Fruit fly (Drosophila melanogaster) whole organism: Measurements from ENCODE around the gene Tomosyn.

Source experiments
- CG8478 ChIP-seq: fragments of >200 bp; optimal IDR thresholded peaks from 2 replicates; lab custom pipeline; 2018; ENCODE audit warnings: inconsistent platforms
- Dll ChIP-seq: fragments of >200 bp; optimal IDR thresholded peaks from 2 replicates; lab custom pipeline; 2017
- EcR ChIP-seq, 2 experiments: fragments of >200 bp; optimal IDR thresholded peaks; 2 replicates each; lab custom pipeline; 2017; ENCODE audit warnings: missing biosample characterization in 2 of 2, missing genetic modification characterization in 2 of 2, missing genetic modification reagents in 2 of 2
- pan ChIP-seq: fragments of >200 bp; optimal IDR thresholded peaks from 2 replicates; lab custom pipeline; 2017
- psq ChIP-seq: fragments of >200 bp; optimal IDR thresholded peaks from 2 replicates; lab custom pipeline; 2017
- usp ChIP-seq: fragments of >200 bp; optimal IDR thresholded peaks from 2 replicates; lab custom pipeline; 2017; ENCODE audit warnings: missing biosample characterization, missing genetic modification characterization, mixed read lengths

Gene Tomosyn

DNA sequence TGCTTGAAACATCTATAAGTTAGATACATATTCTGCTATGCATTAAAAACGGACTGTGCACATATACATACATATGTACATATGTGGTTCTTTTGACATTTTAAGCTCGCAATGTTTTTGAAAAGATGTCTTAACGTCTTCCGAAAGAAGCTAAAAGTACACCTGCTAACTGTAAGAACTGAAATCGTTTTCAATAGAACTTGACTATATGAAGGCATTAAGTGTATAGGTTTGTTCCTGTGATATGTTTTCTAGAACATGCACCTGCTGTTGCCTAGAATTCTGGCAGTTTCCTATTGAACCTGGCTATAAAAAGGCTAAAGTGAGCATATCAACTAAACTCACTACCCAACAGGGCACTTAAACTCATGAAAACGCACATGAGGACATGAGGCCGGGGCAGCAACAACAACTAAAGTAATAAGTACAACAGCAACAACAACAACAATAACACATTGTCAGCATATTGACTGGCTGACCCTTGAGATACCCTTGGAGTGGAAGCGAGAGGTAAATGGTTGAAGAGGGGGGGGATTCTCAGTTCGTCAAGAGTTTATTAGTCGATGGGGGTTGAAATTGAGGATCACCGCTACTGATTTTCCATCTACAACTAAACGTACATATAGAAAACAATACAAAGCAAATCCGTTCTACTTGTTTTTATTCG lies 32.8 kb downstream of the Tomosyn start:
- no peak for TF ChIP-seq CG8478
- no peak for TF ChIP-seq pan
- no peak for TF ChIP-seq EcR (GFP tag; optimal IDR thresholded peaks at IDR 0.05; lab: Kevin White, UChicago)
- TF ChIP-seq usp (GFP tag; lab: Kevin White, UChicago): no peak
- no peak for TF ChIP-seq Dll (lab: Kevin White, UChicago)
- TF ChIP-seq psq (lab: Kevin White, UChicago): no peak

DNA sequence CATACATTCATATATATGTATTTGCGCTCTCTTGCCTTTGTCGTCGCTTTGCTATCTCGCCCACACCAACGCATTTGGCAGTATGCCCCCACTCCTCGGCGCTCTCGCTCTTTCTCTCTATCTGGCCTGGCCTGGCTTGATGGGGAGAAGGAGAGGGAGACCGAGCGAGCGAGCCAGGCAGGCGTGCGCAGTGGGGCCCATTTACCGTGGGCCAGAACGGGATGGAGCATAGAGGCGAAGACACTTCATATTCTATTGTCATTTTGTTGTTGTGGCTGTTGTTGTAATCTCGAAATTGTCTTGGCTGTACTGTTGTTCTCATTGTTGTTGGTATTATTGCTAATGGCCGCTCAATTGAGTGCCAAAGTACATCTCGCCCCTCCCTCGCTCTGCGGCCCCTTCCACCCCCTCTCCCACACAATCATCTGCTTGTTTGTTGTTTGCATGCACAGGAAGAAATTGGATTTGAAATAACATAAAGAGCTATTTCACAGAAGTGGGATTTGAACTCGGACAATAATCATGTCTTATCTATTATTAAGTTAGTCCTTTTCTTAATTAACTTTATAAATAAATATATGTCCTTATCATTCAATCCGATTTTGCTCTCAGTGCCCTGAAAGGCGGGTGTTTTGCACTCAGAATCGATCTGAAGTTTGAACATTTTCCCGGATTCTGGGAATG lies 33.8 kb downstream of the Tomosyn start:
- no peak for TF ChIP-seq pan
- no peak for TF ChIP-seq Dll (lab: Kevin White, UChicago)
- TF ChIP-seq psq (lab: Kevin White, UChicago): no peak
- TF ChIP-seq CG8478: peak; percentile 30
- no peak for TF ChIP-seq EcR (GFP tag; optimal IDR thresholded peaks at IDR 0.05; lab: Kevin White, UChicago)
- TF ChIP-seq usp (GFP tag; lab: Kevin White, UChicago): no peak

DNA sequence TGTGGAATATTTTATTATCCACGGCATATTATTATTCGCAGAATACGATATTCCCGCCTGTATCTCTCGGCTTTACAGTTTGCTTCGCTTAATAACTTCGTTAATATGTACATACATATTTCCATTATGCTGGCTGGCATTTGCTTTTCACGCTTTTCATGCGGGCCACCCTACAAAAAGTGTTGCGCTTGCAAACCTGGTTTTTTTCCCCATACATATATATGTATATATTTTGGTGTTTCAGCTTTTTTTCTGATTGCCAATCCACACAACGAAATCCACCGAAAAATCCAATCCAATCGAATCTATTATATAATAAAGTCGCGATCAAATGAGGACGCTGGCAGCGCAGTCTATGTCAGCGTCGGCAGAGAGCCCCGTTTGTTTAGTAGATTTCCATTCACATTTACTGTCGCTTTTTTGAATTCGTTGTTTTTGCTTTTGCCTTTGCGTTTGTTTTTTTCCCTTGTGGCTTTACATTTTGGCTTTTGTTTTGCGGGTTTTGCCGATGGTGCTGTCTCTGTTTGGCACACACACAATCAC lies 34.5 kb downstream of the Tomosyn start:
- TF ChIP-seq Dll (lab: Kevin White, UChicago) (no peak), pan (no peak), psq (lab: Kevin White, UChicago) (no peak), usp (GFP tag; lab: Kevin White, UChicago) (no peak), EcR (GFP tag; optimal IDR thresholded peaks at IDR 0.05; lab: Kevin White, UChicago) (no peak), CG8478 (no peak)

DNA sequence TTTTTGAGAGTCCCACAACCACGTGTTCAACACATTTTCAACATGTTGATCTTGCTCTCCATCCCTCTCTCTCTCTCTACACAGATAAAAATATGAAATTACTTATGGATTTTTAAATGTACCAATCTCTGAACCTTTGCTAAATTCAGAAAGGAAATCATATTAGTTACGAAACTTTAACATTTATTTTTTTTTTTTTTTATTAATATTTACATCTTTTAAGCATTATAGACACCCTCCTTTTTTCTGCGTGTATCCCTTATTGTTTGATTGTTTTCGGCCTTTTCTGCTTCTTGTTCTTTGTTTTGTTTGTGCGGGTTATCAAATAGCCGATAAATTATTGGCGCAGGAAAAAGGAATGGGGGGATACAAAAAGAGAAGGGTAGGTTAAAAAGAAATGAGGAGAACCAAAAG lies 35.1 kb downstream of the Tomosyn start:
- TF ChIP-seq EcR (GFP tag; optimal IDR thresholded peaks at IDR 0.05; lab: Kevin White, UChicago) (no peak), psq (lab: Kevin White, UChicago) (no peak), pan (no peak), Dll (lab: Kevin White, UChicago) (no peak), usp (GFP tag; lab: Kevin White, UChicago) (no peak), CG8478 (no peak)

DNA sequence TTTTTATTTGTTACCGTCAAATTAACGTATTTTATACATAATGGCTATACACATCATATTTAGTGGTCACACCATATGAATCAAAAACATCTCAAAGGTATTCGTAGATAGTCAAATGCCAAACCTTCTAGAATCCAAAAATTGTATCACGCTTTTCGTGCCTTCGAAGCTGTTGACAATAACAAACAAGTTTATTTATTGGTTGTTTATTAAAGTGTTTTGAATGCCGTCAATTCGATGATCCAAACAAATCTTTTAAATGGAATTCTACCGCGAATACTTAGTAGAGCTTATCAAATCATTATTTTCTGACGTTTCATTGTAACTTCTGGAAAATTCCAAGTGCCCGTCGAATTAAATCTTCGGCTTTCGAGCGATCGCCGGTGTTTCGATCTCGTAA lies 35.6 kb downstream of the Tomosyn start:
- TF ChIP-seq pan (no peak), psq (lab: Kevin White, UChicago) (no peak), usp (GFP tag; lab: Kevin White, UChicago) (no peak), EcR (GFP tag; optimal IDR thresholded peaks at IDR 0.05; lab: Kevin White, UChicago) (no peak), Dll (lab: Kevin White, UChicago) (no peak), CG8478 (no peak)

DNA sequence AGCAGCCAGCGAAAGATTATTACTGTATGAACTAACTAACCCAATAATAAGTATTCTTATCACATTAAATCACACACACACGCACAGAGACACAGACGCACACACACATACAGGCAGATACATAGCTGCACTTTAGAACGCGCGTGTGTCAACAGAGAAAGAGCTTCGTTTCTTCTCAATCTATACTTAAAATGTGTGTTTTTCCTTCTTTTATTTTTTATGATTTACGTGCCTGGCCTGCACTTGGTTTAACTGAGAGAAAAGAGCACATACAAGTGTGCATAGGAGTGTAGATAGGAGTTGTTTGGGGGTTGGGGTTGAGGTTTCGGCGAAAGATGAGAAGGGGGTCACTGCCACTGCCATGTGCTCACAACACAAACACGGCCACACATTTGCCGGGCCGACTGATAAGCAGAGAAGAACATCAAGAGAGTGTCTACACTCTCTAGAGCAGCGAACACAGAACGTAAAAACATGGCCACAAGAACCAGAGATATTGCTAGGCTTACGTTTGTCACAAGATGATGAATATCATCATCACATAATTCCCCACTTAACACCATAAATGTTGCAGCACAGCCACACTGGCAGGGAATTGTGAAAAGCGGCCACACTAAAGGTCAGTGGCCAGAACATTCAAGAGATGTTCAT lies 36.3 kb downstream of the Tomosyn start:
- TF ChIP-seq psq (lab: Kevin White, UChicago) (no peak), pan (no peak), EcR (GFP tag; optimal IDR thresholded peaks at IDR 0.05; lab: Kevin White, UChicago) (no peak)

DNA sequence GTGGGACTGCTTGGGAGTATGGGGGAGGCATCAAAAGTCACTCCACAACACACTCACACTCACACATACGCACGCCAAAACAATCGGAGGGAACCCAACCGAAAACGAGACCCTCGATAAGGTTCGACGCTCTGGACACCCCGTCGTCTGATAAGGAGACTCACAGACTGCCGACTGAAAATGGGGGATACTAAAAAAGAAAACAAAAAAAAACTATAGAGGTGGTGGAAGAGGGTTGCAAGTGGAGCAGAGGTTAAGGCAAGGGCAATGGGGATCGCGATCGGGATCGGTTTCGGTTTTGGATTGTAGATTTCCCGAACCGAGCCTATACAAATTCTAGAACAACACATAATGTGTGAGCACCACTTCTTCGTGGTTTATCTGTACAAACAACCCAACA lies 37.3 kb downstream of the Tomosyn start:
- TF ChIP-seq CG8478 (no peak), Dll (lab: Kevin White, UChicago) (no peak), psq (lab: Kevin White, UChicago) (no peak), usp (GFP tag; lab: Kevin White, UChicago) (no peak), EcR (GFP tag; optimal IDR thresholded peaks at IDR 0.05; lab: Kevin White, UChicago) (no peak), pan (no peak)

DNA sequence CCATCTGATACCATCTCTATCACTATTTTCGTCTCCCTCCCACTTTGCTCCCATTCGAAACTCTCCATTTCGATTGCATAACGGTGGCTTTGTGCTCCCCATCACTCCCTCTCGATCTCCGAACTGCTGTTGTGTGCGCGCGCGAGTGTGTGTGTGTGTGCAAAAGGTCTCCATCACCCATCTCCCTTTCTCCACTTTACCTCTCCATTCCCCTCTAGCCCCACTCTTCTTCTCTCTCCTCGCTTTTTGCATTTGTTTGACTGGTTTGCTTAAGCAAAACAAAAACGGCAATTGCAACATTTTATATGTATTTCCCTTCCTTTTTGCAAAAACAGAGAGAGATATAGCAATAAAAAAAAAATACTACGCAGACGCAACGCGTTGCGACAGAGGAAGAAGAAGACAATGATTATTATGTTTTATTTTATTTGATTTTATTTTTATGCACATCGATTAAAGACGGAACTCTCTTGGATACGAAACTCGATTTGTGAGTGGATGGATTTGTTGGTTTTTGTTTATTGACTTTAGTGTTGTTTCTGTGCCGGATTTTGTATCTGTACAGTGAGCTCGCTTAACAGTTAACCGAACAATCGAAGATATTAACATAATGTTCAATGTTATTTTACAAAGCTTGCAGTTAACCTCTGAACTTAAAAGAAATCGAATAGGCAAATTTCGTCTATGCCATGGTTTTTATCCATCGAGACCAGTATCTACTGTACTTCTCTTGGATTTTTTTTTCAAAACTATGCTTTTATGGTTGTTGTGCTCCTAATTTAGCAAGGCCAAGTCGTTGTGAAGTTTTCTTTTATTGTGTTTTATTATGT lies 38.5 kb downstream of the Tomosyn start:
- no peak for TF ChIP-seq EcR (GFP tag; optimal IDR thresholded peaks at IDR 0.05; lab: Kevin White, UChicago)
- TF ChIP-seq usp (GFP tag; lab: Kevin White, UChicago): no peak
- no peak for TF ChIP-seq psq (lab: Kevin White, UChicago)
- TF ChIP-seq CG8478: no peak
- no peak for TF ChIP-seq Dll (lab: Kevin White, UChicago)
- TF ChIP-seq pan: no peak

DNA sequence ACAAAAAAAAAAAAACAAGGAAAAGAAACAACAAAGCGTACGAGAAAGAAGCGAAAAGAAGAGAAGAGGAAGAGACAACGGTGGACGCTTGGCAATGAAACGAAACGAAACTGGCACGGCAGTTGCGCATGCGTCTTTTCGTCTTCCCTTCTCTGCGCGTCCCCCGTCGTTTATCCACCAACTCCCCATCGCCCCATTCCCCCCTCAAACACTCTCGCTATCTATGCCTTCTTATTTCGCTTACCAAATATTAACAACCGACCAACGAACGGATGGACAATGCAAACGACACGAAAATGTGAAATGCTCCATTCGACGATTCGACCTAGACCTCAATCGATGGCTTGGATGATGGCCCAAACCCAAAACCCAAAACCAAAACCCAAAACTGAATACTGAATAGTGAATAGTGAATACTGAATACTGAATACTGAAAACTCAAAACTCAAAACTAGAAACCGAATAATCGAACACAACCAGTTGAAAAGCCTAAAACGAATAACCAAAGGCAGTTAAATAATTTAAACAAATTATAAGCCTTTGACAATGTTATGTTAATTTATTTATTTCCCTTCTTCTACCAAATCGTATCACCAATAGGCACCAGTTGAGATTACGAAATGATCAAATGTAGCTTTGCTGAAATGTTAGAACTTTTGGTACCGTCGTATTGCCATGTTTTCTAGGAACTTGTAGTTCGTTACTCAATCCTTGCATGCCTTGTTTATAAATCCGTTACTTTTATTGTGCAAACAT lies 39.3 kb downstream of the Tomosyn start:
- TF ChIP-seq pan (no peak), EcR (GFP tag; optimal IDR thresholded peaks at IDR 0.05; lab: Kevin White, UChicago) (no peak), psq (lab: Kevin White, UChicago) (no peak), CG8478 (no peak), Dll (lab: Kevin White, UChicago) (no peak), usp (GFP tag; lab: Kevin White, UChicago) (no peak)

DNA sequence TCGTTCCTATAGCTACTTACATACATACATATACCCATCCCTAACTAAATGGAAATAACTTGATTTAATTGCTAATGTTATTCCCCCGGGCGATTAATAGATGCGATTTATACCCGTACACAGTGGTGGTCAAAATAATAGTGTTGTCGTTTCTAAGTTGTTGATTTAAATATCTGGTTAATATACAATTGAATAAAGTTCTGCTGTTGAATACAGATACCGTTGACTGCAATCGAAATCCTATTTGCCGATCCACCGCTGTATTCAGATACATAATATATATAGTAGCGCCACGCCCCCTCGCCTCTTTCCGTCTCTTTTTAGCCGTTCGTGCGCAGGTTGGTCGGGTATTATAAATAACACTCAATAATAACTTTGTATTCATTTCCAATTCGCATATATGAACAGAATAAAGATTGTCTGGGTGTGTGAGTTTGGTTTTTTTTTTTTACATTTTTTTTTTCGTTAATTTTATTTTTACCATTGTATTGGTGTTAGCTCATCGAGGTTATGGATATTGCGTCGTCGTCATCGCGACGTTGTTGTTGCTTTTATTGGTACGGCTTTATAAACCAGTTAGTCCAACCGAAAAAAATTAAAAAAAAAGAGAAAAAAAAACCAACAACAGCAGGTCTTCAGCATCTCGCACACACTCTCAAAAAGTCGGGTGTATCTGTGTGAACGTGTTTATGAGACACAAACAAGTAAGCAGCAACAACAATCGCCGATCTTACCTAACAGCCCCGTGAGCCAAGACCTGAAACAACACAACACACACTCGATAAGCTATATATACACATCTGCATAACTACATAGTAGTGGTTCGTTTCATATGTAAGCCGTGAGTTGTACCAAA lies 41.1 kb downstream of the Tomosyn start:
- TF ChIP-seq CG8478 (no peak), Dll (lab: Kevin White, UChicago) (no peak), EcR (GFP tag; optimal IDR thresholded peaks at IDR 0.05; lab: Kevin White, UChicago) (no peak), psq (lab: Kevin White, UChicago) (no peak), usp (GFP tag; lab: Kevin White, UChicago) (no peak), pan (no peak)
